Fruit fly (Drosophila melanogaster): Measurements from ENCODE around the gene CG5783.
A peak's percentile ranks its signal among the peaks of the same experiment; 100 is the strongest.

The CG5783 gene

dm6 chr2L:18184648-18185243 lies 28.9 kb downstream of the CG5783 start, which contains the start of gene Ptp36E (continued):
- peak; percentile 32 for TF ChIP-seq CG4617 (GFP tag; optimal IDR thresholded peaks at IDR 0.05; ENCODE audit: borderline replicate concordance)
- peak; percentile 70 for TF ChIP-seq sqz (GFP tag; optimal IDR thresholded peaks at IDR 0.05)
- TF ChIP-seq CG3995 (GFP tag; optimal IDR thresholded peaks at IDR 0.05) = no peak
- peak; percentile 76 for TF ChIP-seq seq (GFP tag; IDR thresholded peaks at IDR 0.05)
- no peak for TF ChIP-seq h (optimal IDR thresholded peaks at IDR 0.05)
- no peak for TF ChIP-seq knrl (GFP tag; IDR thresholded peaks at IDR 0.05; ENCODE audit: partially characterized antibody)
- no peak for TF ChIP-seq HLHmδ (GFP tag; optimal IDR thresholded peaks at IDR 0.05)
- peak; percentile 75 for TF ChIP-seq Hsf (GFP tag; optimal IDR thresholded peaks at IDR 0.05)
- no peak for TF ChIP-seq emc (GFP tag; optimal IDR thresholded peaks at IDR 0.05)
- TF ChIP-seq Usf (GFP tag; optimal IDR thresholded peaks at IDR 0.05) = peak; percentile 71
- no peak for TF ChIP-seq HmgD (GFP tag; optimal IDR thresholded peaks at IDR 0.05)
- TF ChIP-seq CG7928 (GFP tag; optimal IDR thresholded peaks at IDR 0.05) = peak; percentile 40
- TF ChIP-seq Scr (GFP tag; IDR thresholded peaks at IDR 0.05; ENCODE audit: partially characterized antibody) = no peak
- TF ChIP-seq Dek (tag; optimal IDR thresholded peaks at IDR 0.05) = peak; percentile 84
- peak; percentile 59 for TF ChIP-seq Oaz (GFP tag; IDR thresholded peaks at IDR 0.05)
- peak; percentile 69 for TF ChIP-seq CG15514 (GFP tag; optimal IDR thresholded peaks at IDR 0.05)
- TF ChIP-seq CG43689 (GFP tag; IDR thresholded peaks at IDR 0.05) = peak; percentile 39
- no peak for TF ChIP-seq CG13123 (GFP tag; optimal IDR thresholded peaks at IDR 0.05)
- peak; percentile 22 to 41 for TF ChIP-seq chif (GFP tag; optimal IDR thresholded peaks at IDR 0.05)
- TF ChIP-seq tup (GFP tag; optimal IDR thresholded peaks at IDR 0.05) = no peak
- no peak for TF ChIP-seq repo (GFP tag; optimal IDR thresholded peaks at IDR 0.05)
- TF ChIP-seq CG15073 (GFP tag; optimal IDR thresholded peaks at IDR 0.05) = no peak
- peak; percentile 85 for TF ChIP-seq Drgx (GFP tag; IDR thresholded peaks at IDR 0.05)
- no peak for TF ChIP-seq unc-4 (GFP tag; IDR thresholded peaks at IDR 0.05; ENCODE audit: partially characterized antibody)
- no peak for TF ChIP-seq CG1647 (GFP tag; optimal IDR thresholded peaks at IDR 0.05)
- TF ChIP-seq unpg (GFP tag; optimal IDR thresholded peaks at IDR 0.05) = peak; percentile 87
- TF ChIP-seq bab2 (GFP tag; optimal IDR thresholded peaks at IDR 0.05) = peak; percentile 42
- no peak for TF ChIP-seq HmgZ (tag; optimal IDR thresholded peaks at IDR 0.05)
- peak; percentile 55 for TF ChIP-seq Chrac-16 (GFP tag; optimal IDR thresholded peaks at IDR 0.05)
- no peak for TF ChIP-seq inv (GFP tag; IDR thresholded peaks at IDR 0.05; ENCODE audit: partially characterized antibody)
- TF ChIP-seq psq (GFP tag; optimal IDR thresholded peaks at IDR 0.05) = peak; percentile 63
- TF ChIP-seq maf-S (GFP tag; optimal IDR thresholded peaks at IDR 0.05) = peak; percentile 10
- TF ChIP-seq Mad (GFP tag; optimal IDR thresholded peaks at IDR 0.05) = peak; percentile 24
- TF ChIP-seq hth (optimal IDR thresholded peaks at IDR 0.05) = no peak
- no peak for TF ChIP-seq CG4282 (GFP tag; optimal IDR thresholded peaks at IDR 0.05)
- TF ChIP-seq CG10321 (GFP tag; IDR thresholded peaks at IDR 0.05) = no peak
- no peak for TF ChIP-seq CG8478 (optimal IDR thresholded peaks at IDR 0.05)
- no peak for TF ChIP-seq rib (GFP tag; IDR thresholded peaks at IDR 0.05)
- no peak for TF ChIP-seq lbe (GFP tag; optimal IDR thresholded peaks at IDR 0.05)
- no peak for TF ChIP-seq Dll (GFP tag; IDR thresholded peaks at IDR 0.05; ENCODE audit: partially characterized antibody)
- peak; percentile 84 for TF ChIP-seq CG14441 (GFP tag; IDR thresholded peaks at IDR 0.05)
- TF ChIP-seq CkIIα-i1 (GFP tag; IDR thresholded peaks at IDR 0.05) = no peak
- peak; percentile 27; the same call in 1 of the 2 replicates for TF ChIP-seq CG10959 (GFP tag; IDR thresholded peaks at IDR 0.05)
- TF ChIP-seq crp (GFP tag; optimal IDR thresholded peaks at IDR 0.05) = peak in 1 of 2 experiments; percentile 34
- peak in 1 of 2 experiments; percentile 58 for TF ChIP-seq Pdp1 (GFP tag; optimal IDR thresholded peaks at IDR 0.05)
- TF ChIP-seq vvl (GFP tag; IDR thresholded peaks at IDR 0.05) = peak; percentile 54; the same call in 1 of the 2 replicates
- no peak for TF ChIP-seq insv (GFP tag; optimal IDR thresholded peaks at IDR 0.05)
- no peak for TF ChIP-seq Dref (GFP tag; IDR thresholded peaks at IDR 0.05)
- TF ChIP-seq CG2889 (GFP tag; IDR thresholded peaks at IDR 0.05) = 0 out of 3 replicates have a peak, but pooled peaks have one; percentile 35
- no peak for TF ChIP-seq trh (GFP tag; optimal IDR thresholded peaks at IDR 0.05)
- TF ChIP-seq bcd (GFP tag; optimal IDR thresholded peaks at IDR 0.05) = peak; percentile 85

Data from whole organism, embryonic.